Fruit fly (Drosophila melanogaster): ENCODE results near the gene S.

- TF ChIP-seq CG8478 (optimal IDR thresholded peaks at IDR 0.05) (no peak), CTCF (optimal IDR thresholded peaks at IDR 0.05) (no peak)
Observed at dm6 chr2L:1057513-1057912, 20.1 kb downstream of the S start.
